Fruit fly (Drosophila melanogaster): ENCODE results near the gene Gapvd1.
A peak's percentile ranks its signal among the peaks of the same experiment; 100 is the strongest.

The Gapvd1 gene

dm6 chrX:11338047-11338747 is 13.0 kb downstream of the Gapvd1 start (continued):
- TF ChIP-seq TFAM (GFP tag; optimal IDR thresholded peaks at IDR 0.05): no peak
- TF ChIP-seq fru (optimal IDR thresholded peaks at IDR 0.05): no peak
- TF ChIP-seq bowl (GFP tag; IDR thresholded peaks at IDR 0.05): no peak
- no peak for TF ChIP-seq wdn (GFP tag; IDR thresholded peaks at IDR 0.05)
- TF ChIP-seq CG4854 (GFP tag; optimal IDR thresholded peaks at IDR 0.05): peak; percentile 59
- no peak for TF ChIP-seq Lim3 (GFP tag; IDR thresholded peaks at IDR 0.05)
- TF ChIP-seq Myb (GFP tag; optimal IDR thresholded peaks at IDR 0.05): peak; percentile 39
- peak; percentile 7 for TF ChIP-seq CrebB (tag; optimal IDR thresholded peaks at IDR 0.05)
- TF ChIP-seq B-H2 (GFP tag; optimal IDR thresholded peaks at IDR 0.05): no peak
- TF ChIP-seq sens (GFP tag): peak; percentile 95
- peak; percentile 63 for TF ChIP-seq Dek (tag; optimal IDR thresholded peaks at IDR 0.05)
- no peak for TF ChIP-seq vnd (GFP tag; IDR thresholded peaks at IDR 0.05; ENCODE audit: partially characterized antibody)
- peak; percentile 74 for TF ChIP-seq CG2712 (tag; optimal IDR thresholded peaks at IDR 0.05)
- TF ChIP-seq CG14014 (GFP tag; IDR thresholded peaks at IDR 0.05): peak; percentile 68; the same call in 1 of the 2 replicates
- no peak for TF ChIP-seq HLHmδ (GFP tag; optimal IDR thresholded peaks at IDR 0.05)
- TF ChIP-seq NfI (GFP tag; optimal IDR thresholded peaks at IDR 0.05): peak; percentile 66
- TF ChIP-seq Six4 (GFP tag; optimal IDR thresholded peaks at IDR 0.05): peak; percentile 54
- no peak for TF ChIP-seq tup (GFP tag; optimal IDR thresholded peaks at IDR 0.05)
- peak; percentile 43 for TF ChIP-seq CG14441 (GFP tag; IDR thresholded peaks at IDR 0.05)
- TF ChIP-seq tap (tag; optimal IDR thresholded peaks at IDR 0.05): no peak
- no peak for TF ChIP-seq sr (GFP tag; IDR thresholded peaks at IDR 0.05)
- no peak for TF ChIP-seq Taf1 (GFP tag; IDR thresholded peaks at IDR 0.05)
- no peak for TF ChIP-seq insv (GFP tag; optimal IDR thresholded peaks at IDR 0.05)
- no peak for TF ChIP-seq Neu2 (GFP tag; optimal IDR thresholded peaks at IDR 0.05; ENCODE audit: borderline replicate concordance)
- peak; percentile 81 for TF ChIP-seq CG14710 (tag; optimal IDR thresholded peaks at IDR 0.05)
- TF ChIP-seq grau (tag; optimal IDR thresholded peaks at IDR 0.05): peak; percentile 77
- no peak for TF ChIP-seq sna (GFP tag; IDR thresholded peaks at IDR 0.05; ENCODE audit: partially characterized antibody)
- no peak for TF ChIP-seq gsb-n (tag; optimal IDR thresholded peaks at IDR 0.05)
- peak; percentile 52 for TF ChIP-seq Mad (GFP tag; optimal IDR thresholded peaks at IDR 0.05)
- no peak for TF ChIP-seq Rx (GFP tag; IDR thresholded peaks at IDR 0.05)
- no peak for TF ChIP-seq CG1024 (GFP tag; IDR thresholded peaks at IDR 0.05)
- peak; percentile 84 for TF ChIP-seq CG7839 (tag; optimal IDR thresholded peaks at IDR 0.05)
- TF ChIP-seq pho (GFP tag; optimal IDR thresholded peaks at IDR 0.05): peak; percentile 55
- TF ChIP-seq emc (GFP tag; optimal IDR thresholded peaks at IDR 0.05): no peak
- TF ChIP-seq hth (optimal IDR thresholded peaks at IDR 0.05): no peak
- TF ChIP-seq Adf1 (GFP tag; IDR thresholded peaks at IDR 0.05): no peak
- TF ChIP-seq CG11696 (GFP tag; IDR thresholded peaks at IDR 0.05): no peak
- TF ChIP-seq CG10431 (GFP tag; optimal IDR thresholded peaks at IDR 0.05): no peak
- peak; percentile 54; the same call in 1 of the 2 replicates for TF ChIP-seq CG32532 (GFP tag; IDR thresholded peaks at IDR 0.05)
- no peak for TF ChIP-seq eve (GFP tag; optimal IDR thresholded peaks at IDR 0.05)
- TF ChIP-seq CG14050 (GFP tag; IDR thresholded peaks at IDR 0.05): no peak
- peak; percentile 73 for TF ChIP-seq Hsf (GFP tag; optimal IDR thresholded peaks at IDR 0.05)
- peak; percentile 44 for TF ChIP-seq CG2116 (GFP tag; optimal IDR thresholded peaks at IDR 0.05)
- no peak for TF ChIP-seq CG11085 (GFP tag; IDR thresholded peaks at IDR 0.05)
- peak; percentile 69 for TF ChIP-seq az2 (GFP tag; optimal IDR thresholded peaks at IDR 0.05)
- peak; percentile 46 for TF ChIP-seq pb (GFP tag; optimal IDR thresholded peaks at IDR 0.05)
- peak; percentile 73 for TF ChIP-seq CG7786 (GFP tag; optimal IDR thresholded peaks at IDR 0.05)
- peak; percentile 68 for TF ChIP-seq Antp (GFP tag; optimal IDR thresholded peaks at IDR 0.05)
- TF ChIP-seq crp (GFP tag; optimal IDR thresholded peaks at IDR 0.05): no peak
- 0 out of 3 replicates have a peak, but pooled peaks have one; percentile 20 for TF ChIP-seq CG2889 (GFP tag; IDR thresholded peaks at IDR 0.05)
- TF ChIP-seq CG10565 (GFP tag; optimal IDR thresholded peaks at IDR 0.05): peak; percentile 37

Data from whole organism, embryonic.